Worm (Caenorhabditis elegans) whole organism, mixed stage, embryonic: ENCODE data around the gene F19G12.9.
"Not testable (repeated sequence)": the region's sequence is repeated elsewhere in the genome, so short reads cannot be mapped to it uniquely, and the experiment has no call there.

Source experiments
- M03D4.4 ChIP-seq: sonication (generic microtip); optimal IDR thresholded peaks from 2 replicates; lab custom pipeline; 2017; ENCODE audit warnings: mild to moderate bottlenecking, missing genetic modification characterization, missing compliant biosample characterization
- elt-3 ChIP-seq: fragments of 150-350 bp; optimal IDR thresholded peaks from 2 replicates; lab custom pipeline; 2014; ENCODE audit warnings: missing biosample characterization, missing genetic modification characterization
- lin-13 ChIP-seq: fragments of 150-350 bp; optimal IDR thresholded peaks from 2 replicates; lab custom pipeline; 2014; ENCODE audit warnings: missing biosample characterization, missing genetic modification characterization
- snpc-4 ChIP-seq: fragments of 150-350 bp; optimal IDR thresholded peaks from 2 replicates; lab custom pipeline; 2014; ENCODE audit warnings: missing biosample characterization, missing genetic modification characterization

ce11 chrX:1403444-1403843 is 15.6 kb upstream of the F19G12.9 start, which contains the start of gene ZK402.2:
- TF ChIP-seq lin-13; elt-3 (tag; lab: Kevin White, UChicago); snpc-4 (tag; lab: Kevin White, UChicago); M03D4.4 (tag; lab: Kevin White, UChicago): not testable (repeated sequence)
